Worm (Caenorhabditis elegans) whole organism, young adult: ENCODE results near the gene wee-1.3.

Experiments used
- Y53F4B.3 ChIP-seq: fragments of 200-800 bp; sonication (Bioruptor generic); IDR thresholded peaks from 2 replicates; pipeline ENCODE4 v1.3.6; 2022; ENCODE audit warnings: missing genetic modification reagents, missing genetic modification characterization, missing compliant biosample characterization
- ama-1 ChIP-seq, 3 experiments: fragments of 150-350 bp in 1 of 3; sonication (generic microtip) in 2 of 3; optimal IDR thresholded peaks; 2 replicates each; lab custom pipeline; 2014 to 2018; ENCODE audit warnings: missing biosample characterization in 2 of 3, missing genetic modification characterization in 2 of 3, missing genetic modification reagents in 2 of 3
- ceh-27 ChIP-seq: fragments of 200-800 bp; sonication (Bioruptor generic); optimal IDR thresholded peaks from 2 replicates; lab custom pipeline; 2018; ENCODE audit warnings: mild to moderate bottlenecking, missing genetic modification characterization, moderate library complexity, missing compliant biosample characterization
- dpl-1 ChIP-seq: fragments of 150-350 bp; optimal IDR thresholded peaks from 2 replicates; lab custom pipeline; 2014; ENCODE audit warnings: missing biosample characterization, missing genetic modification reagents, missing genetic modification characterization
- ets-4 ChIP-seq: fragments of 200-800 bp; sonication (Bioruptor generic); optimal IDR thresholded peaks from 2 replicates; lab custom pipeline; 2018; ENCODE audit warnings: mild to moderate bottlenecking, missing genetic modification characterization, missing compliant biosample characterization
- hlh-12 ChIP-seq: sonication (generic microtip); optimal IDR thresholded peaks from 2 replicates; lab custom pipeline; 2016; ENCODE audit warnings: missing genetic modification characterization, missing compliant biosample characterization
- lin-54 ChIP-seq: fragments of 200-800 bp; sonication (Bioruptor generic); optimal IDR thresholded peaks from 2 replicates; lab custom pipeline; 2018; ENCODE audit warnings: mild to moderate bottlenecking, missing genetic modification characterization, missing compliant biosample characterization
- madf-8 ChIP-seq: fragments of 200-800 bp; sonication (Bioruptor generic); conservative IDR thresholded peaks from 2 replicates; pipeline ENCODE4 v1.3.6; 2022; ENCODE audit warnings: missing genetic modification reagents, missing genetic modification characterization, missing compliant biosample characterization
- pha-4 ChIP-seq: fragments of 150-350 bp; sonication (generic microtip); optimal IDR thresholded peaks from 2 replicates; lab custom pipeline; 2014; ENCODE audit warnings: missing biosample characterization, missing genetic modification reagents, missing genetic modification characterization
- rcor-1 ChIP-seq: fragments of 200-800 bp; sonication (Bioruptor generic); IDR thresholded peaks from 2 replicates; pipeline ENCODE4 v1.3.6; 2022; ENCODE audit warnings: missing genetic modification reagents, missing genetic modification characterization, missing compliant biosample characterization
- sdz-38 ChIP-seq: sonication (generic microtip); optimal IDR thresholded peaks from 2 replicates; lab custom pipeline; 2016; ENCODE audit warnings: missing genotype, missing genetic modification characterization, missing compliant biosample characterization
- snpc-1.3 ChIP-seq: sonication (generic microtip); optimal IDR thresholded peaks from 2 replicates; lab custom pipeline; 2017; ENCODE audit warnings: missing genetic modification characterization, mild to moderate bottlenecking, missing compliant biosample characterization, antibody characterized with exemption, moderate library complexity, missing genotype, missing genetic modification reagents; ENCODE audit not compliant: insufficient read depth
- tlf-1 ChIP-seq: fragments of 200-800 bp; sonication (Bioruptor generic); optimal IDR thresholded peaks from 2 replicates; lab custom pipeline; 2018; ENCODE audit warnings: mild to moderate bottlenecking, missing genetic modification characterization, missing compliant biosample characterization
- unc-62 ChIP-seq: fragments of 150-350 bp; optimal IDR thresholded peaks from 2 replicates; lab custom pipeline; 2014; ENCODE audit warnings: missing biosample characterization, missing genetic modification reagents, missing genetic modification characterization

- TF ChIP-seq lin-54 (GFP tag; lab: Kevin White, UChicago), result no peak
- no peak for TF ChIP-seq sdz-38 (tag; lab: Kevin White, UChicago)
- TF ChIP-seq madf-8 (GFP tag; lab: Robert Waterston, UW), result no peak
- TF ChIP-seq pha-4 (tag; lab: Kevin White, UChicago), result no peak
- TF ChIP-seq Y53F4B.3 (GFP tag; lab: Robert Waterston, UW), result no peak
- no peak for TF ChIP-seq snpc-1.3
- TF ChIP-seq hlh-12 (tag; lab: Kevin White, UChicago), result no peak
- no peak for TF ChIP-seq ama-1 (optimal IDR thresholded peaks at IDR 0.05; lab: Kevin White, UChicago)
- TF ChIP-seq ama-1 (GFP tag; optimal IDR thresholded peaks at IDR 0.05; lab: Kevin White, UChicago), result no peak
- TF ChIP-seq rcor-1, result no peak
- no peak for TF ChIP-seq ets-4 (GFP tag; lab: Kevin White, UChicago)
- TF ChIP-seq tlf-1 (GFP tag; lab: Kevin White, UChicago), result no peak
- TF ChIP-seq unc-62 (GFP tag; lab: Kevin White, UChicago), result no peak
- no peak for TF ChIP-seq dpl-1 (GFP tag; lab: Kevin White, UChicago)
- TF ChIP-seq ceh-27 (GFP tag; lab: Kevin White, UChicago), result no peak
These were observed 36.0 kb upstream of the wee-1.3 start for ce11 chrII:9752278-9752677.
